Fruit fly (Drosophila melanogaster): ENCODE results near the gene TTLL6B.

The TTLL6B gene

dm6 chr3R:27272233-27272632 lies 21.4 kb upstream of the TTLL6B start:
- TF ChIP-seq brk (GFP tag; optimal IDR thresholded peaks at IDR 0.05), result no peak
- no peak for TF ChIP-seq h (GFP tag; optimal IDR thresholded peaks at IDR 0.05)
- no peak for TF ChIP-seq dsf (GFP tag; optimal IDR thresholded peaks at IDR 0.05; ENCODE audit: borderline replicate concordance)
- no peak for TF ChIP-seq OdsH (GFP tag; optimal IDR thresholded peaks at IDR 0.05)
- TF ChIP-seq jim (GFP tag; optimal IDR thresholded peaks at IDR 0.05), result peak; percentile 56
- no peak for TF ChIP-seq rgr (GFP tag; optimal IDR thresholded peaks at IDR 0.05)
- no peak for TF ChIP-seq Jra (GFP tag; optimal IDR thresholded peaks at IDR 0.05)
- TF ChIP-seq CrebA (GFP tag; optimal IDR thresholded peaks at IDR 0.05; ENCODE audit: borderline replicate concordance), result no peak
- TF ChIP-seq Myc (optimal IDR thresholded peaks at IDR 0.05), result peak; percentile 2
- no peak for TF ChIP-seq fru (GFP tag; optimal IDR thresholded peaks at IDR 0.05)
- TF ChIP-seq Abd-B (GFP tag; optimal IDR thresholded peaks at IDR 0.05), result no peak

- TF ChIP-seq dmrt93B (GFP tag; optimal IDR thresholded peaks at IDR 0.05) (no peak), Sp1 (GFP tag; optimal IDR thresholded peaks at IDR 0.05) (no peak), Rel (GFP tag; optimal IDR thresholded peaks at IDR 0.05) (no peak), Rel (tag; optimal IDR thresholded peaks at IDR 0.05) (peak; percentile 78)
Measured at dm6 chr3R:27270379-27271266, 19.8 kb upstream of the TTLL6B start.

- TF ChIP-seq Myc (optimal IDR thresholded peaks at IDR 0.05) (no peak), h (GFP tag; optimal IDR thresholded peaks at IDR 0.05) (no peak), CG9705 (GFP tag; optimal IDR thresholded peaks at IDR 0.05) (no peak), usp (GFP tag; optimal IDR thresholded peaks at IDR 0.05) (no peak), fru (GFP tag; optimal IDR thresholded peaks at IDR 0.05) (no peak), Mio (GFP tag; optimal IDR thresholded peaks at IDR 0.05) (no peak)
Measured at dm6 chr3R:27265330-27265729, 14.5 kb upstream of the TTLL6B start, which contains the start of the genes CG14262 and CG14260. Gene CG14262 (minus strand): TSS chr3R:27265430. Gene CG14260 (plus strand): TSS chr3R:27265457.

dm6 chr3R:27263434-27264215 lies 12.8 kb upstream of the TTLL6B start, which contains the start of gene woc:
Gene woc (minus strand): TSS chr3R:27264055.
- TF ChIP-seq dmrt93B (GFP tag; optimal IDR thresholded peaks at IDR 0.05), result no peak
- TF ChIP-seq Abd-B (GFP tag; optimal IDR thresholded peaks at IDR 0.05), result no peak
- TF ChIP-seq Jra (GFP tag; optimal IDR thresholded peaks at IDR 0.05), result no peak
- TF ChIP-seq pan (optimal IDR thresholded peaks at IDR 0.05), result no peak
- peak; percentile 64 for TF ChIP-seq N (GFP tag; optimal IDR thresholded peaks at IDR 0.05)
- peak; percentile 76 for TF ChIP-seq Hr83 (GFP tag; optimal IDR thresholded peaks at IDR 0.05; ENCODE audit: poor library complexity, severe bottlenecking)
- no peak for TF ChIP-seq dl (GFP tag; optimal IDR thresholded peaks at IDR 0.05; ENCODE audit: insufficient read depth in 1 of 2, partially characterized antibody in 2 of 2)
- TF ChIP-seq CG32264 (GFP tag; optimal IDR thresholded peaks at IDR 0.05), result no peak
- peak; percentile 78 for TF ChIP-seq ey (GFP tag; optimal IDR thresholded peaks at IDR 0.05)
- no peak for TF ChIP-seq dsf (GFP tag; optimal IDR thresholded peaks at IDR 0.05; ENCODE audit: borderline replicate concordance)
- TF ChIP-seq Dfd (GFP tag; optimal IDR thresholded peaks at IDR 0.05), result no peak
- TF ChIP-seq br (GFP tag; optimal IDR thresholded peaks at IDR 0.05), result peak; percentile 68
- TF ChIP-seq lola (GFP tag; optimal IDR thresholded peaks at IDR 0.05), result no peak
- TF ChIP-seq CrebA (GFP tag; optimal IDR thresholded peaks at IDR 0.05; ENCODE audit: borderline replicate concordance), result no peak
- no peak for TF ChIP-seq usp (GFP tag; optimal IDR thresholded peaks at IDR 0.05)
- TF ChIP-seq HLH106 (tag; optimal IDR thresholded peaks at IDR 0.05), result no peak
- TF ChIP-seq woc (GFP tag; optimal IDR thresholded peaks at IDR 0.05), result no peak
- peak; percentile 71 for TF ChIP-seq OdsH (GFP tag; optimal IDR thresholded peaks at IDR 0.05)
- peak; percentile 80 for TF ChIP-seq fru (GFP tag; optimal IDR thresholded peaks at IDR 0.05)
- no peak for TF ChIP-seq Mio (GFP tag; optimal IDR thresholded peaks at IDR 0.05)
- peak; percentile 64 for TF ChIP-seq Sp1 (GFP tag; optimal IDR thresholded peaks at IDR 0.05)
- peak; percentile 97 for TF ChIP-seq jim (GFP tag; optimal IDR thresholded peaks at IDR 0.05)
- TF ChIP-seq foxo (GFP tag; optimal IDR thresholded peaks at IDR 0.05), result peak in 1 of 2 experiments; percentile 79
- no peak for TF ChIP-seq CG9705 (GFP tag; optimal IDR thresholded peaks at IDR 0.05)
- peak; percentile 39 for TF ChIP-seq sv (GFP tag; optimal IDR thresholded peaks at IDR 0.05)
- peak; percentile 53 for TF ChIP-seq rgr (GFP tag; optimal IDR thresholded peaks at IDR 0.05)
- TF ChIP-seq psq (GFP tag; optimal IDR thresholded peaks at IDR 0.05), result peak; percentile 74
- no peak for TF ChIP-seq Dif (GFP tag; optimal IDR thresholded peaks at IDR 0.05; ENCODE audit: partially characterized antibody)
- TF ChIP-seq Rel (GFP tag; optimal IDR thresholded peaks at IDR 0.05), result no peak
- TF ChIP-seq Rel (tag; optimal IDR thresholded peaks at IDR 0.05), result peak; percentile 72
- no peak for TF ChIP-seq Vsx2 (GFP tag; optimal IDR thresholded peaks at IDR 0.05; ENCODE audit: partially characterized antibody)
- no peak for TF ChIP-seq brk (GFP tag; optimal IDR thresholded peaks at IDR 0.05)
- TF ChIP-seq sage (GFP tag; optimal IDR thresholded peaks at IDR 0.05), result no peak
- no peak for TF ChIP-seq GATAd (GFP tag; optimal IDR thresholded peaks at IDR 0.05)
- TF ChIP-seq tai (GFP tag; optimal IDR thresholded peaks at IDR 0.05), result no peak
- TF ChIP-seq Hr78 (GFP tag; optimal IDR thresholded peaks at IDR 0.05), result no peak
- no peak for TF ChIP-seq Hnf4 (GFP tag; optimal IDR thresholded peaks at IDR 0.05)
